Fruit fly (Drosophila melanogaster) whole organism, embryonic: Measurements from ENCODE around the gene CG16904.
A peak's percentile ranks its signal among the peaks of the same experiment; 100 is the strongest.

ENCODE experiments used
- BEAF-32 ChIP-seq: fragments of 200-800 bp; sonication (Bioruptor generic); optimal IDR thresholded peaks from 3 replicates; lab custom pipeline; 2017; ENCODE audit warnings: missing biosample characterization, missing genetic modification characterization, mild to moderate bottlenecking, moderate library complexity, missing genetic modification reagents
- C15 ChIP-seq: fragments of 200-800 bp; sonication (Bioruptor generic); IDR thresholded peaks from 3 replicates; pipeline ENCODE4 v1.3.6; 2022; ENCODE audit warnings: missing biosample characterization, missing genetic modification characterization
- CG11093 ChIP-seq: fragments of 200-800 bp; sonication (Bioruptor generic); IDR thresholded peaks from 3 replicates; pipeline ENCODE4 v1.3.6; 2022; ENCODE audit warnings: missing biosample characterization, missing genetic modification characterization
- CG11398 ChIP-seq: fragments of 200-800 bp; sonication (Bioruptor generic); optimal IDR thresholded peaks from 2 replicates; lab custom pipeline; 2016; ENCODE audit warnings: missing biosample characterization, missing genetic modification characterization
- CG12659 ChIP-seq: fragments of 200-800 bp; sonication (Bioruptor generic); optimal IDR thresholded peaks from 3 replicates; lab custom pipeline; 2017; ENCODE audit warnings: mild to moderate bottlenecking, missing biosample characterization, missing genetic modification reagents, missing genetic modification characterization
- CG13775 ChIP-seq: fragments of 200-800 bp; sonication (Bioruptor generic); optimal IDR thresholded peaks from 3 replicates; lab custom pipeline; 2017; ENCODE audit warnings: missing biosample characterization, mild to moderate bottlenecking, missing genetic modification characterization
- CG1603 ChIP-seq: fragments of 200-800 bp; sonication (Bioruptor generic); optimal IDR thresholded peaks from 2 replicates; lab custom pipeline; 2019; ENCODE audit warnings: missing biosample characterization, mild to moderate bottlenecking, missing genetic modification characterization, moderate library complexity
- CG17328 ChIP-seq: fragments of 200-800 bp; sonication (Bioruptor generic); IDR thresholded peaks from 2 replicates; pipeline ENCODE4 v1.3.6; 2022; ENCODE audit warnings: missing biosample characterization, missing genetic modification characterization
- CG17829 ChIP-seq: fragments of 200-800 bp; optimal IDR thresholded peaks from 2 replicates; lab custom pipeline; 2019; ENCODE audit warnings: missing biosample characterization, mild to moderate bottlenecking, missing genetic modification characterization, moderate library complexity
- CG18011 ChIP-seq: fragments of 200-800 bp; sonication (Bioruptor generic); optimal IDR thresholded peaks from 2 replicates; lab custom pipeline; 2017; ENCODE audit warnings: missing biosample characterization, missing genetic modification characterization, mild to moderate bottlenecking, moderate library complexity, missing genotype
- CG18262 ChIP-seq: fragments of 200-800 bp; optimal IDR thresholded peaks from 3 replicates; lab custom pipeline; 2019; ENCODE audit warnings: missing biosample characterization, mild to moderate bottlenecking, missing genetic modification characterization, moderate library complexity
- CG18764 ChIP-seq: fragments of 200-800 bp; sonication (Bioruptor generic); optimal IDR thresholded peaks from 3 replicates; lab custom pipeline; 2016; ENCODE audit warnings: missing biosample characterization, missing genetic modification characterization
- CG32772 ChIP-seq: fragments of 200-800 bp; sonication (Bioruptor generic); IDR thresholded peaks from 2 replicates; pipeline ENCODE4 v1.3.6; 2022; ENCODE audit warnings: missing biosample characterization, missing genetic modification characterization
- CG4707 ChIP-seq: fragments of 200-800 bp; sonication (Bioruptor generic); optimal IDR thresholded peaks from 2 replicates; lab custom pipeline; 2018; ENCODE audit warnings: missing biosample characterization, mild to moderate bottlenecking, missing genetic modification characterization, moderate library complexity
- CG5953 ChIP-seq: fragments of 200-800 bp; sonication (Bioruptor generic); IDR thresholded peaks from 2 replicates; pipeline ENCODE4 v1.3.6; 2022; ENCODE audit warnings: missing biosample characterization, missing genetic modification characterization
- CG7745 ChIP-seq: fragments of 200-800 bp; sonication (Bioruptor generic); optimal IDR thresholded peaks from 2 replicates; lab custom pipeline; 2018; ENCODE audit warnings: missing biosample characterization, mild to moderate bottlenecking, missing genetic modification characterization, moderate library complexity
- CG9437 ChIP-seq: fragments of 200-800 bp; sonication (Bioruptor generic); optimal IDR thresholded peaks from 2 replicates; lab custom pipeline; 2018; ENCODE audit warnings: missing biosample characterization, mild to moderate bottlenecking, missing genetic modification characterization
- Chrac-16 ChIP-seq: fragments of 200-800 bp; sonication (Bioruptor generic); optimal IDR thresholded peaks from 3 replicates; lab custom pipeline; 2016; ENCODE audit warnings: missing biosample characterization, missing genetic modification characterization
- Dbx ChIP-seq: fragments of 200-800 bp; sonication (Bioruptor generic); IDR thresholded peaks from 3 replicates; pipeline ENCODE4 v1.3.6; 2022; ENCODE audit warnings: missing biosample characterization, missing genetic modification characterization
- Doc3 ChIP-seq: fragments of 200-800 bp; sonication (Bioruptor generic); IDR thresholded peaks from 3 replicates; pipeline ENCODE4 v1.3.6; 2022; ENCODE audit warnings: missing biosample characterization, missing genetic modification characterization; ENCODE audit not compliant: partially characterized antibody
- Dref ChIP-seq: fragments of 200-800 bp; sonication (Bioruptor generic); IDR thresholded peaks from 2 replicates; pipeline ENCODE4 v1.3.6; 2022; ENCODE audit warnings: missing biosample characterization, missing genetic modification characterization
- Ets65A ChIP-seq: fragments of 200-800 bp; sonication (Bioruptor generic); peaks from one replicate; lab custom pipeline; 2016; ENCODE audit warnings: missing biosample characterization, missing genetic modification characterization
- Fer1 ChIP-seq: fragments of 200-800 bp; sonication (Bioruptor generic); optimal IDR thresholded peaks from 2 replicates; lab custom pipeline; 2017; ENCODE audit warnings: missing biosample characterization, mild to moderate bottlenecking, missing genetic modification characterization
- HHEX ChIP-seq: fragments of 200-800 bp; sonication (Bioruptor generic); optimal IDR thresholded peaks from 3 replicates; lab custom pipeline; 2017; ENCODE audit warnings: missing biosample characterization, mild to moderate bottlenecking, missing genetic modification characterization, missing genetic modification reagents
- Nf-YC ChIP-seq: fragments of 200-800 bp; optimal IDR thresholded peaks from 3 replicates; lab custom pipeline; 2019; ENCODE audit warnings: missing biosample characterization, mild to moderate bottlenecking, missing genetic modification characterization, moderate library complexity
- Pdp1 ChIP-seq, 2 experiments: fragments of 200-800 bp; sonication (Bioruptor generic); optimal IDR thresholded peaks; 3 replicates each; lab custom pipeline; 2016; ENCODE audit warnings: missing biosample characterization in 2 of 2, missing genetic modification characterization in 2 of 2, mild to moderate bottlenecking in 1 of 2, moderate library complexity in 1 of 2
- Scr ChIP-seq: fragments of 200-800 bp; sonication (Bioruptor generic); IDR thresholded peaks from 2 replicates; pipeline ENCODE4 v1.3.6; 2022; ENCODE audit warnings: missing biosample characterization, missing genetic modification characterization; ENCODE audit not compliant: partially characterized antibody
- ab ChIP-seq: fragments of 200-800 bp; sonication (Bioruptor generic); optimal IDR thresholded peaks from 2 replicates; lab custom pipeline; 2016; ENCODE audit warnings: missing biosample characterization, missing genetic modification characterization
- al ChIP-seq: fragments of 200-800 bp; sonication (Bioruptor generic); IDR thresholded peaks from 2 replicates; pipeline ENCODE4 v1.3.6; 2022; ENCODE audit warnings: missing biosample characterization, missing genetic modification characterization
- bowl ChIP-seq: fragments of 200-800 bp; sonication (Bioruptor generic); IDR thresholded peaks from 2 replicates; pipeline ENCODE4 v1.3.6; 2022; ENCODE audit warnings: missing biosample characterization, missing genetic modification characterization
- cg ChIP-seq: fragments of 200-800 bp; sonication (Bioruptor generic); optimal IDR thresholded peaks from 3 replicates; lab custom pipeline; 2019; ENCODE audit warnings: missing biosample characterization, mild to moderate bottlenecking, missing genetic modification characterization, moderate library complexity
- chif ChIP-seq, 2 experiments: fragments of 200-800 bp; sonication (Bioruptor generic); optimal IDR thresholded peaks; 3 replicates each; lab custom pipeline; 2016; ENCODE audit warnings: missing biosample characterization in 2 of 2, missing genetic modification characterization in 2 of 2
- ems ChIP-seq: fragments of 200-800 bp; sonication (Bioruptor generic); optimal IDR thresholded peaks from 3 replicates; lab custom pipeline; 2016; ENCODE audit warnings: missing biosample characterization, missing genetic modification characterization
- fru ChIP-seq: fragments of >200 bp; optimal IDR thresholded peaks from 2 replicates; lab custom pipeline; 2017
- insv ChIP-seq, 2 experiments: fragments of 200-800 bp; sonication (Bioruptor generic); optimal IDR thresholded peaks; 3 replicates each; lab custom pipeline; 2016 to 2018; ENCODE audit warnings: missing biosample characterization in 2 of 2, missing genetic modification characterization in 2 of 2
- ken ChIP-seq: fragments of 200-800 bp; sonication (Bioruptor generic); IDR thresholded peaks from 3 replicates; pipeline ENCODE4 v1.3.6; 2022; ENCODE audit warnings: missing biosample characterization, missing genetic modification characterization
- lbe ChIP-seq: fragments of 200-800 bp; sonication (Bioruptor generic); optimal IDR thresholded peaks from 2 replicates; lab custom pipeline; 2016; ENCODE audit warnings: missing biosample characterization, mild to moderate bottlenecking, missing genetic modification characterization
- lilli ChIP-seq: fragments of 200-800 bp; sonication (Bioruptor generic); optimal IDR thresholded peaks from 3 replicates; lab custom pipeline; 2016; ENCODE audit warnings: missing biosample characterization, missing genetic modification characterization
- lmd ChIP-seq: fragments of 200-800 bp; sonication (Bioruptor generic); IDR thresholded peaks from 2 replicates; pipeline ENCODE4 v1.3.6; 2022; ENCODE audit warnings: missing biosample characterization, missing genetic modification characterization
- luna ChIP-seq: fragments of 200-800 bp; sonication (Bioruptor generic); optimal IDR thresholded peaks from 2 replicates; lab custom pipeline; 2016; ENCODE audit warnings: missing biosample characterization, missing genetic modification characterization
- nmo ChIP-seq: fragments of 200-800 bp; sonication (Bioruptor generic); optimal IDR thresholded peaks from 2 replicates; lab custom pipeline; 2018; ENCODE audit warnings: missing biosample characterization, mild to moderate bottlenecking, missing genetic modification characterization, moderate library complexity
- pan ChIP-seq, 4 experiments: fragments of >200 bp in 3 of 4; fragments of 200-800 bp in 1 of 4; sonication (Bioruptor generic) in 1 of 4; optimal IDR thresholded peaks in 3 of 4; IDR thresholded peaks in 1 of 4; 2 replicates each; pipeline versions ENCODE4 v1.3.6 to Lab custom; 2017 to 2022; ENCODE audit warnings: missing biosample characterization in 2 of 4, missing genetic modification characterization in 2 of 4, mixed read lengths in 1 of 4
- pb ChIP-seq: fragments of 200-800 bp; sonication (Bioruptor generic); optimal IDR thresholded peaks from 3 replicates; lab custom pipeline; 2016; ENCODE audit warnings: missing biosample characterization, missing genetic modification characterization
- psq ChIP-seq: fragments of 200-800 bp; sonication (Bioruptor generic); optimal IDR thresholded peaks from 2 replicates; lab custom pipeline; 2017; ENCODE audit warnings: missing biosample characterization, missing genetic modification characterization
- shn ChIP-seq: fragments of 200-800 bp; sonication (Bioruptor generic); optimal IDR thresholded peaks from 3 replicates; lab custom pipeline; 2016; ENCODE audit warnings: missing biosample characterization, missing genetic modification characterization
- tap ChIP-seq: fragments of 200-800 bp; optimal IDR thresholded peaks from 3 replicates; lab custom pipeline; 2019; ENCODE audit warnings: missing biosample characterization, mild to moderate bottlenecking, missing genetic modification characterization, moderate library complexity
- toy ChIP-seq: fragments of 200-800 bp; sonication (Bioruptor generic); IDR thresholded peaks from 2 replicates; pipeline ENCODE4 v1.3.6; 2022; ENCODE audit warnings: missing biosample characterization, missing genetic modification characterization
- yki ChIP-seq: fragments of >200 bp; optimal IDR thresholded peaks from 3 replicates; lab custom pipeline; 2018
- zen ChIP-seq: fragments of 200-800 bp; sonication (Bioruptor generic); optimal IDR thresholded peaks from 3 replicates; lab custom pipeline; 2018; ENCODE audit warnings: missing biosample characterization, mild to moderate bottlenecking, missing genetic modification characterization, moderate library complexity

CG16904 gene

DNA sequence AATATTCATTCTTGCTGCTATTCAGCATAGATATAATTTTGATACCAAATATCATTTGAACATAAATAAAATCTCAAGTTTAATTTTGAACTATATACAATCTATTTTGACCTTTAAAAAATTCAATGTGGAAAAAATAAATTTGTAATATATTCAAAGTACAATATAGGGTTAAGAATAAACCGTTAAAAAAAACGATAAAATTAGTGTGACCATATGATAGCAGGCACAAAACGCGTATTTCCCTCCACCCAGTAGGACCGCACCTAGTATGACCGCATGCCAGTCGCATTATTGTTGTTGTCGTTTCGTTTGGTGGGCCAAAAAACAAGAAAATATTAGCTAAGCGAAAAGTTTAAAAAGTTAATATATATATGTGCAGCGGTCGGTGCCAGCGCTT, 23.8 kb downstream of the CG16904 start, which contains the start of gene CG8516 (continued):
- TF ChIP-seq al (GFP tag; lab: Robert Waterston, UW) (no peak), CG12659 (GFP tag; lab: Kevin White, UChicago) (peak; percentile 57), CG17328 (GFP tag; lab: Robert Waterston, UW) (peak; percentile 36), nmo (peak; percentile 36), CG5953 (no peak), CG18764 (GFP tag; lab: Kevin White, UChicago) (no peak), CG1603 (no peak), zen (peak; percentile 14)
- TF ChIP-seq, all 482 proteins: peak for 72

DNA sequence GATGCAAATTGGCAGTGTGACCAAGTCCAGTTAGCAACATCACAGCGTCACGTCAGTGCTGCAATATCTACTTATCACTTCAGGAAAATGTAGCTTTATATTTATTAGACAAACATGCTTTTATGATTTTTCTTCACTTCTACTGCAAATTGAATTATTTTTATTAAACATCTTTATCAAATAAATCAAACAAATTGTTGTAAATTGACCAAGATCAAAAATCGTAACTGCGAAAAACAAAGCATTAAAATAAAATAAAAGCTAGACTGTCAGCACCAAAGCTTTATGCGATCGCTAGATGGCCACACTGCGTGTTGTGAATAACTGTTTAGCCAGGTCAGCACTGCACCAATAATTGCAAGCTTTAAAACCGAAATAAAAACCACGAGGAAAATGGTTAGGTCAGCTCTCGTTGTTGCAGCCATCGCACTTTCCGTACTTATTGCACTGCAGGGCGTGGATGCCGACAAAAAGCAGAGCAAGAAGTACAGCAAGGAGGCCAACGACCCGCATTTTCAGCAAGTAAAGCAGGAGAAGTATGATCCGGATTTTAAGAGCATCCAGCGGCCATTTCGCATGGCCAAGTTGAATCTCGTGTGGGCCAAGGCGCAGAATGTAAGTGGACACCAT, 25.5 kb downstream of the CG16904 start, which contains the start of the genes CG12945 and CG8507:
Gene CG12945, minus strand, starts transcription at position 45 of the 630 bp plus-strand sequence.
Gene CG8507, plus strand, starts transcription at position 307 of the 630 bp plus-strand sequence.
- TF ChIP-seq ken (GFP tag; lab: Robert Waterston, UW) (0 out of 3 replicates have a peak, but pooled peaks have one; percentile 28), C15 (no peak), CG11093 (GFP tag; lab: Robert Waterston, UW) (no peak), luna (GFP tag; lab: Kevin White, UChicago) (no peak), bowl (GFP tag; lab: Robert Waterston, UW) (no peak), pan (optimal IDR thresholded peaks at IDR 0.05; lab: Kevin White, UChicago) (no peak), pan (GFP tag; optimal IDR thresholded peaks at IDR 0.05 in 1 of 2, IDR thresholded peaks at IDR 0.05 in 1 of 2) (no peak), psq (GFP tag; lab: Kevin White, UChicago) (no peak), fru (lab: Kevin White, UChicago) (no peak), Ets65A (GFP tag; lab: Kevin White, UChicago) (peak; percentile 91), Chrac-16 (GFP tag; lab: Kevin White, UChicago) (peak; percentile 28), chif (GFP tag; optimal IDR thresholded peaks at IDR 0.05; lab: Kevin White, UChicago) (peak in 1 of 2 experiments; percentile 37), Dbx (GFP tag; lab: Robert Waterston, UW) (0 out of 3 replicates have a peak, but pooled peaks have one; percentile 18), Dref (GFP tag; lab: Robert Waterston, UW) (no peak), lilli (peak; percentile 63), insv (GFP tag; optimal IDR thresholded peaks at IDR 0.05; lab: Kevin White, UChicago) (no peak), toy (GFP tag; lab: Robert Waterston, UW) (no peak), pb (no peak), CG7745 (no peak), CG13775 (GFP tag; lab: Kevin White, UChicago) (peak; percentile 58), CG9437 (GFP tag; lab: Kevin White, UChicago) (peak; percentile 33), Doc3 (GFP tag; lab: Robert Waterston, UW) (no peak), CG17829 (tag; lab: Kevin White, UChicago) (peak; percentile 54), ab (GFP tag; lab: Kevin White, UChicago) (no peak), CG4707 (GFP tag; lab: Kevin White, UChicago) (no peak), CG18262 (tag; lab: Kevin White, UChicago) (peak; percentile 48), CG32772 (GFP tag; lab: Robert Waterston, UW) (no peak), Nf-YC (no peak), HHEX (GFP tag; lab: Kevin White, UChicago) (no peak), BEAF-32 (GFP tag; lab: Kevin White, UChicago) (peak; percentile 52), CG18011 (peak; percentile 28), ems (peak; percentile 1), Fer1 (GFP tag; lab: Kevin White, UChicago) (peak; percentile 57), lmd (GFP tag; lab: Robert Waterston, UW) (peak; percentile 51; the same call in 1 of the 2 replicates), yki (lab: Kevin White, UChicago) (no peak), Scr (GFP tag; lab: Robert Waterston, UW) (no peak), lbe (GFP tag; lab: Kevin White, UChicago) (peak; percentile 3), shn (peak; percentile 53), tap (tag; lab: Kevin White, UChicago) (no peak), Pdp1 (GFP tag; optimal IDR thresholded peaks at IDR 0.05; lab: Kevin White, UChicago) (peak; percentile 56 to 59), cg (GFP tag; lab: Kevin White, UChicago) (no peak), CG11398 (GFP tag; lab: Kevin White, UChicago) (no peak), CG1603 (peak; percentile 32)
